Worm (Caenorhabditis elegans): ENCODE data around the gene Y26E6A.2.

- TF ChIP-seq flt-1 (GFP tag; IDR thresholded peaks at IDR 0.05) = no peak
- no peak for TF ChIP-seq tab-1 (GFP tag; IDR thresholded peaks at IDR 0.05)
- peak; percentile 34 for TF ChIP-seq cog-1 (tag; optimal IDR thresholded peaks at IDR 0.05)
- TF ChIP-seq ref-1 (GFP tag; conservative IDR thresholded peaks at IDR 0.05) = no peak
- TF ChIP-seq T22C8.4 (GFP tag; IDR thresholded peaks at IDR 0.05) = peak; percentile 82
- no peak for TF ChIP-seq ztf-23 (GFP tag; IDR thresholded peaks at IDR 0.05)
These were observed 3.0 kb upstream of the Y26E6A.2 start, which contains the start of gene ekl-5 for ce11 chrX:13917121-13917755.

All from whole organism, midembryonic.